Worm (Caenorhabditis elegans) whole organism, early embryonic: ENCODE results near the gene ugt-15.

ENCODE experiments used
- F13C5.2 ChIP-seq: sonication (generic microtip); optimal IDR thresholded peaks from 2 replicates; lab custom pipeline; 2017; ENCODE audit warnings: mild to moderate bottlenecking, missing genetic modification characterization, inconsistent platforms, missing compliant biosample characterization
- ama-1 ChIP-seq: fragments of 150-350 bp; optimal IDR thresholded peaks from 2 replicates; lab custom pipeline; 2014
- hmbx-1 ChIP-seq: sonication (generic microtip); optimal IDR thresholded peaks from 2 replicates; lab custom pipeline; 2016; ENCODE audit warnings: mild to moderate bottlenecking, missing genetic modification characterization, missing compliant biosample characterization
- hnd-1 ChIP-seq: sonication (generic microtip); optimal IDR thresholded peaks from 2 replicates; lab custom pipeline; 2016; ENCODE audit warnings: missing genetic modification characterization, missing compliant biosample characterization
- sea-1 ChIP-seq: fragments of 200-800 bp; sonication (Bioruptor generic); conservative IDR thresholded peaks from 2 replicates; pipeline ENCODE4 v1.3.6; 2022; ENCODE audit warnings: missing genetic modification characterization, missing compliant biosample characterization
- tbx-11 ChIP-seq: fragments of 200-800 bp; sonication (Bioruptor generic); IDR thresholded peaks from 2 replicates; pipeline ENCODE4 v1.3.6; 2022; ENCODE audit warnings: missing genetic modification characterization, missing compliant biosample characterization

DNA sequence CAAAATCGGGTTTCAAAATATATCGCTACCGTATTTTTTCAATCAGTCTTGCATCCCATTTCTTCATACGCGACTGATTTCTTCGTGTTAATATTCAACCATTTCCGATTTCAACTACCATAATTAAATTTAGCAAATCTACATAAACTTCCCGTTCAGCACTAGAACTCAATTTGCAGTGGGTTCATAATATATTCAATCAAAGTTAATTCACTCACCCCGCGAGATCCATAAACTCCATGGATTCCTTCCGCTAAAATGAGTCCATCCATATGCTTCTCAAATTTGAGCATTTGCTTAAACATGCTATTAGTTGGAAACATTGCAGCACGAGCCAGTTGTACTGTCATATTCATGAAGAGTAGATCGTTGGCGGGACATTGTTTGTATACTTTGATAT, 8.8 kb upstream of the ugt-15 start:
- TF ChIP-seq ama-1 (lab: Kevin White, UChicago) (no peak), sea-1 (GFP tag; lab: Robert Waterston, UW) (no peak), hmbx-1 (tag; lab: Kevin White, UChicago) (no peak), F13C5.2 (tag; lab: Kevin White, UChicago) (no peak), hnd-1 (tag; lab: Kevin White, UChicago) (no peak), tbx-11 (GFP tag; lab: Robert Waterston, UW) (no peak)
